Fruit fly (Drosophila melanogaster) whole organism, embryonic: ENCODE results near the gene CG6937.

Source experiments
- Bgb ChIP-seq: fragments of 200-800 bp; sonication (Bioruptor generic); IDR thresholded peaks from 2 replicates; pipeline ENCODE4 v1.3.6; 2022; ENCODE audit warnings: missing biosample characterization, missing genetic modification characterization; ENCODE audit not compliant: partially characterized antibody
- CG10209 ChIP-seq: fragments of 200-800 bp; sonication (Bioruptor generic); optimal IDR thresholded peaks from 3 replicates; lab custom pipeline; 2017; ENCODE audit warnings: missing biosample characterization, mild to moderate bottlenecking, missing genetic modification characterization, missing genetic modification reagents
- CG12942 ChIP-seq: fragments of 200-800 bp; sonication (Bioruptor generic); optimal IDR thresholded peaks from 3 replicates; lab custom pipeline; 2016; ENCODE audit warnings: missing biosample characterization, missing genetic modification characterization
- CG15269 ChIP-seq: fragments of 200-800 bp; sonication (Bioruptor generic); optimal IDR thresholded peaks from 2 replicates; lab custom pipeline; 2018; ENCODE audit warnings: missing biosample characterization, mild to moderate bottlenecking, missing genetic modification characterization, moderate library complexity
- CG1529 ChIP-seq: fragments of 200-800 bp; sonication (Bioruptor generic); optimal IDR thresholded peaks from 3 replicates; lab custom pipeline; 2018; ENCODE audit warnings: missing biosample characterization, missing genetic modification characterization
- CG15601 ChIP-seq: fragments of 200-800 bp; sonication (Bioruptor generic); optimal IDR thresholded peaks from 3 replicates; lab custom pipeline; 2019; ENCODE audit warnings: missing biosample characterization, mild to moderate bottlenecking, missing genetic modification characterization, moderate library complexity
- CG16779 ChIP-seq: fragments of 200-800 bp; sonication (Bioruptor generic); IDR thresholded peaks from 2 replicates; pipeline ENCODE4 v1.3.6; 2022; ENCODE audit warnings: missing biosample characterization, missing genetic modification characterization
- CG18764 ChIP-seq: fragments of 200-800 bp; sonication (Bioruptor generic); optimal IDR thresholded peaks from 3 replicates; lab custom pipeline; 2016; ENCODE audit warnings: missing biosample characterization, missing genetic modification characterization
- CG2199 ChIP-seq: fragments of 200-800 bp; sonication (Bioruptor generic); IDR thresholded peaks from 3 replicates; pipeline ENCODE4 v1.3.6; 2022; ENCODE audit warnings: missing biosample characterization, missing genetic modification characterization
- CG32772 ChIP-seq: fragments of 200-800 bp; sonication (Bioruptor generic); IDR thresholded peaks from 2 replicates; pipeline ENCODE4 v1.3.6; 2022; ENCODE audit warnings: missing biosample characterization, missing genetic modification characterization
- CG34224 ChIP-seq: fragments of 200-800 bp; sonication (Bioruptor generic); IDR thresholded peaks from 3 replicates; pipeline ENCODE4 v1.3.6; 2022; ENCODE audit warnings: missing biosample characterization, missing genetic modification characterization; ENCODE audit not compliant: partially characterized antibody
- CG3847 ChIP-seq: fragments of 200-800 bp; sonication (Bioruptor generic); IDR thresholded peaks from 2 replicates; pipeline ENCODE4 v1.3.6; 2022; ENCODE audit warnings: missing biosample characterization, missing genetic modification characterization
- CG6254 ChIP-seq: fragments of 200-800 bp; sonication (Bioruptor generic); optimal IDR thresholded peaks from 3 replicates; lab custom pipeline; 2017; ENCODE audit warnings: mild to moderate bottlenecking, missing biosample characterization, missing genetic modification reagents, missing genetic modification characterization
- CG6272 ChIP-seq: fragments of 200-800 bp; sonication (Bioruptor generic); IDR thresholded peaks from 2 replicates; pipeline ENCODE4 v1.3.6; 2022; ENCODE audit warnings: missing biosample characterization, missing genetic modification characterization
- CG6683 ChIP-seq: fragments of 200-800 bp; sonication (Bioruptor generic); optimal IDR thresholded peaks from 2 replicates; lab custom pipeline; 2017; ENCODE audit warnings: missing biosample characterization, mild to moderate bottlenecking, missing genetic modification characterization, missing genetic modification reagents
- CG6689 ChIP-seq: fragments of 200-800 bp; sonication (Bioruptor generic); IDR thresholded peaks from 2 replicates; pipeline ENCODE4 v1.3.6; 2022; ENCODE audit warnings: missing biosample characterization, missing genetic modification characterization
- CG7786 ChIP-seq: fragments of 200-800 bp; sonication (Bioruptor generic); optimal IDR thresholded peaks from 2 replicates; lab custom pipeline; 2016; ENCODE audit warnings: missing biosample characterization, missing genetic modification characterization
- CG7839 ChIP-seq: fragments of 200-800 bp; sonication (Bioruptor generic); optimal IDR thresholded peaks from 3 replicates; lab custom pipeline; 2018; ENCODE audit warnings: missing biosample characterization, mild to moderate bottlenecking, missing genetic modification characterization, moderate library complexity
- CG7928 ChIP-seq: fragments of 200-800 bp; sonication (Bioruptor generic); optimal IDR thresholded peaks from 2 replicates; lab custom pipeline; 2017; ENCODE audit warnings: missing biosample characterization, mild to moderate bottlenecking, missing genetic modification characterization
- CG8478 ChIP-seq: fragments of >200 bp; optimal IDR thresholded peaks from 2 replicates; lab custom pipeline; 2018
- CTCF ChIP-seq: fragments of 200-800 bp; sonication (Bioruptor generic); optimal IDR thresholded peaks from 2 replicates; lab custom pipeline; 2017; ENCODE audit warnings: missing biosample characterization, mild to moderate bottlenecking, missing genetic modification characterization, moderate library complexity
- Fer3 ChIP-seq: fragments of 200-800 bp; sonication (Bioruptor generic); optimal IDR thresholded peaks from 2 replicates; lab custom pipeline; 2018; ENCODE audit warnings: missing biosample characterization, mild to moderate bottlenecking, missing genetic modification characterization, moderate library complexity
- HHEX ChIP-seq: fragments of 200-800 bp; sonication (Bioruptor generic); optimal IDR thresholded peaks from 3 replicates; lab custom pipeline; 2017; ENCODE audit warnings: missing biosample characterization, mild to moderate bottlenecking, missing genetic modification characterization, missing genetic modification reagents
- Hey ChIP-seq: fragments of 200-800 bp; sonication (Bioruptor generic); optimal IDR thresholded peaks from 3 replicates; lab custom pipeline; 2018; ENCODE audit warnings: missing biosample characterization, mild to moderate bottlenecking, missing genetic modification characterization
- HmgZ ChIP-seq: fragments of 200-800 bp; sonication (Bioruptor generic); optimal IDR thresholded peaks from 2 replicates; lab custom pipeline; 2018; ENCODE audit warnings: missing biosample characterization, mild to moderate bottlenecking, missing genetic modification characterization
- NK7.1 ChIP-seq: fragments of 200-800 bp; sonication (Bioruptor generic); optimal IDR thresholded peaks from 3 replicates; lab custom pipeline; 2016; ENCODE audit warnings: missing biosample characterization, missing genetic modification characterization
- Opbp ChIP-seq: fragments of 200-800 bp; sonication (Bioruptor generic); IDR thresholded peaks from 3 replicates; pipeline ENCODE4 v1.3.6; 2022; ENCODE audit warnings: missing biosample characterization, missing genetic modification characterization; ENCODE audit not compliant: partially characterized antibody
- PHDP ChIP-seq: fragments of 200-800 bp; sonication (Bioruptor generic); optimal IDR thresholded peaks from 3 replicates; lab custom pipeline; 2018; ENCODE audit warnings: missing biosample characterization, mild to moderate bottlenecking, missing genetic modification characterization, moderate library complexity
- Ssrp ChIP-seq: fragments of 200-800 bp; sonication (Bioruptor generic); optimal IDR thresholded peaks from 2 replicates; lab custom pipeline; 2018; ENCODE audit warnings: missing biosample characterization, mild to moderate bottlenecking, missing genetic modification characterization, moderate library complexity
- Stat92E ChIP-seq, 3 experiments: fragments of >200 bp in 2 of 3; fragments of 200-800 bp in 1 of 3; sonication (Bioruptor generic) in 1 of 3; optimal IDR thresholded peaks; 2 replicates each; lab custom pipeline; 2017 to 2019; ENCODE audit warnings: missing biosample characterization in 3 of 3, missing genetic modification characterization in 3 of 3, mild to moderate bottlenecking in 1 of 3, moderate library complexity in 1 of 3
- Vsx1 ChIP-seq: fragments of 200-800 bp; sonication (Bioruptor generic); optimal IDR thresholded peaks from 2 replicates; lab custom pipeline; 2017; ENCODE audit warnings: missing biosample characterization, mild to moderate bottlenecking, missing genetic modification characterization, missing genetic modification reagents
- YL-1 ChIP-seq: fragments of 200-800 bp; sonication (Bioruptor generic); optimal IDR thresholded peaks from 3 replicates; lab custom pipeline; 2017; ENCODE audit warnings: missing biosample characterization, mild to moderate bottlenecking, missing genetic modification characterization
- da ChIP-seq: fragments of 200-800 bp; sonication (Bioruptor generic); optimal IDR thresholded peaks from 2 replicates; lab custom pipeline; 2016; ENCODE audit warnings: missing biosample characterization, missing genetic modification characterization
- dpn ChIP-seq, 2 experiments: fragments of 200-800 bp; sonication (Bioruptor generic); optimal IDR thresholded peaks; 3 replicates each; lab custom pipeline; 2016; ENCODE audit warnings: missing biosample characterization in 2 of 2, missing genetic modification characterization in 2 of 2
- esg ChIP-seq: fragments of 200-800 bp; sonication (Bioruptor generic); conservative IDR thresholded peaks from 2 replicates; pipeline ENCODE4 v1.3.6; 2022; ENCODE audit warnings: missing biosample characterization, missing genetic modification characterization
- exex ChIP-seq: fragments of 200-800 bp; sonication (Bioruptor generic); optimal IDR thresholded peaks from 4 replicates; lab custom pipeline; 2018; ENCODE audit warnings: missing biosample characterization, mild to moderate bottlenecking, missing genetic modification characterization, moderate library complexity
- ftz-f1 ChIP-seq: fragments of 200-800 bp; sonication (Bioruptor generic); optimal IDR thresholded peaks from 2 replicates; lab custom pipeline; 2016; ENCODE audit warnings: missing biosample characterization, missing genetic modification characterization
- grau ChIP-seq: fragments of 200-800 bp; optimal IDR thresholded peaks from 3 replicates; lab custom pipeline; 2019; ENCODE audit warnings: missing biosample characterization, mild to moderate bottlenecking, missing genetic modification characterization, moderate library complexity
- gt ChIP-seq: fragments of 200-800 bp; sonication (Bioruptor generic); IDR thresholded peaks from 2 replicates; pipeline ENCODE4 v1.3.6; 2022; ENCODE audit warnings: missing biosample characterization, missing genetic modification characterization
- hth ChIP-seq: fragments of >200 bp; optimal IDR thresholded peaks from 2 replicates; lab custom pipeline; 2017; ENCODE audit warnings: inconsistent platforms
- inv ChIP-seq: fragments of 200-800 bp; sonication (Bioruptor generic); IDR thresholded peaks from 2 replicates; pipeline ENCODE4 v1.3.6; 2022; ENCODE audit warnings: missing biosample characterization, missing genetic modification characterization; ENCODE audit not compliant: partially characterized antibody
- jigr1 ChIP-seq: fragments of 200-800 bp; sonication (Bioruptor generic); IDR thresholded peaks from 3 replicates; pipeline ENCODE4 v1.3.6; 2022; ENCODE audit warnings: missing biosample characterization, missing genetic modification characterization
- kay ChIP-seq: fragments of 200-800 bp; sonication (Bioruptor generic); optimal IDR thresholded peaks from 2 replicates; lab custom pipeline; 2016; ENCODE audit warnings: missing biosample characterization, missing genetic modification characterization
- otp ChIP-seq: fragments of 200-800 bp; sonication (Bioruptor generic); IDR thresholded peaks from 3 replicates; pipeline ENCODE4, ENCODE4 v1.3.6; 2022; ENCODE audit warnings: missing biosample characterization, missing genetic modification characterization
- run ChIP-seq: fragments of 200-800 bp; sonication (Bioruptor generic); optimal IDR thresholded peaks from 3 replicates; lab custom pipeline; 2018; ENCODE audit warnings: missing biosample characterization, mild to moderate bottlenecking, missing genetic modification characterization
- schlank ChIP-seq: fragments of 200-800 bp; sonication (Bioruptor generic); optimal IDR thresholded peaks from 2 replicates; lab custom pipeline; 2018; ENCODE audit warnings: missing biosample characterization, mild to moderate bottlenecking, missing genetic modification characterization
- sens ChIP-seq: fragments of 200-800 bp; sonication (Bioruptor generic); peaks from one replicate; lab custom pipeline; 2016; ENCODE audit warnings: missing biosample characterization, missing genetic modification characterization
- slou ChIP-seq: fragments of 200-800 bp; sonication (Bioruptor generic); optimal IDR thresholded peaks from 3 replicates; lab custom pipeline; 2016; ENCODE audit warnings: missing biosample characterization, missing genetic modification characterization
- tin ChIP-seq: fragments of 200-800 bp; sonication (Bioruptor generic); optimal IDR thresholded peaks from 3 replicates; lab custom pipeline; 2016; ENCODE audit warnings: missing biosample characterization, missing genetic modification characterization
- unc-4 ChIP-seq: fragments of 200-800 bp; sonication (Bioruptor generic); IDR thresholded peaks from 2 replicates; pipeline ENCODE4 v1.3.6; 2022; ENCODE audit warnings: missing biosample characterization, missing genetic modification characterization; ENCODE audit not compliant: partially characterized antibody
- zen ChIP-seq: fragments of 200-800 bp; sonication (Bioruptor generic); optimal IDR thresholded peaks from 3 replicates; lab custom pipeline; 2018; ENCODE audit warnings: missing biosample characterization, mild to moderate bottlenecking, missing genetic modification characterization, moderate library complexity

Gene CG6937

DNA sequence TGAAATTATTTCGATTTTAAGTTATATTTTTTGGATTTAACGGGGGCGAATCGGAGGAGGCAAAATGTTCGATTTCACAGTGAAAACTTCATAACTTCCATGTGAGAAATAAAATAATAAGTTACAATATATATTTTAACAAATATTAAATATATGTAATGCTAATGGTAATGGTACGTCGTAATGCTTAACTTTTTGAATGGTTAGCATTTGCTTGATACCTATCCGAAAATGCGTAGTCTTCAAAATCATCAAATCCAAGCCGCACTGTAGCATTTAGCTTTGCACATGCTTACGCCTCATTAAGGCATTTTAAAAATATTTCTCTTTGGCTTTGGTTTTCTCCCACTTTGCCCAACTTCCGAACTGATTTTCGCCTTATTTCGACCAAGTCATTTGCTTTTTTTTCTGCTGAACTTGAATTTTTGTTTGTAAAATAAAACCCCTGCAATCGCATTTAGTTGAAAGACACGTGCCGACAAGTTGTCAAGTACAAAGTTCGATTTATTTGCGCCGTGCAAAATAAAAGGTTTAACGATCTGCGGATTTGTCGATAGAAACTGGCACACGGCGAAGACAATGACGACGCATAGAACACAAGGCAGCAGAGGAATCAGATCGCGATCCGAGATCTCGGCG, 41.7 kb upstream of the CG6937 start (continued):
- TF ChIP-seq kay (GFP tag; lab: Kevin White, UChicago) (no peak), CG15269 (tag; lab: Kevin White, UChicago) (peak; percentile 58), Bgb (GFP tag; lab: Robert Waterston, UW) (no peak), esg (GFP tag; lab: Robert Waterston, UW) (0 out of 2 replicates have a peak, but pooled peaks have one; percentile 20), Ssrp (no peak), CG2199 (GFP tag; lab: Robert Waterston, UW) (no peak), CG10209 (peak; percentile 13), tin (GFP tag; lab: Kevin White, UChicago) (no peak), run (tag; lab: Kevin White, UChicago) (no peak), CG6272 (GFP tag; lab: Robert Waterston, UW) (no peak), CG16779 (GFP tag; lab: Robert Waterston, UW) (no peak), sens (peak; percentile 70), CG32772 (GFP tag; lab: Robert Waterston, UW) (0 out of 2 replicates have a peak, but pooled peaks have one; percentile 22), CTCF (GFP tag; lab: Kevin White, UChicago) (no peak), CG1529 (GFP tag; lab: Kevin White, UChicago) (no peak), Opbp (GFP tag; lab: Robert Waterston, UW) (no peak), unc-4 (no peak), dpn (GFP tag; optimal IDR thresholded peaks at IDR 0.05; lab: Kevin White, UChicago) (peak in 1 of 2 experiments; percentile 22), CG7839 (tag; lab: Kevin White, UChicago) (peak; percentile 31), slou (no peak), CG34224 (GFP tag; lab: Robert Waterston, UW) (no peak), CG6689 (GFP tag; lab: Robert Waterston, UW) (no peak), gt (no peak), ftz-f1 (no peak), HmgZ (tag; lab: Kevin White, UChicago) (no peak), CG18764 (GFP tag; lab: Kevin White, UChicago) (no peak), otp (GFP tag; lab: Robert Waterston, UW) (no peak), jigr1 (GFP tag; lab: Robert Waterston, UW) (no peak), PHDP (tag; lab: Kevin White, UChicago) (no peak), zen (tag; lab: Kevin White, UChicago) (no peak), CG3847 (no peak), CG15601 (tag; lab: Kevin White, UChicago) (no peak), Fer3 (no peak), Hey (no peak), schlank (tag; lab: Kevin White, UChicago) (no peak), CG6683 (no peak), CG12942 (GFP tag; lab: Kevin White, UChicago) (no peak), Stat92E (GFP tag; optimal IDR thresholded peaks at IDR 0.05; lab: Kevin White, UChicago) (no peak), exex (tag; lab: Kevin White, UChicago) (no peak), CG7928 (GFP tag; lab: Kevin White, UChicago) (no peak), YL-1 (GFP tag; lab: Kevin White, UChicago) (no peak), grau (tag; lab: Kevin White, UChicago) (peak; percentile 72), hth (lab: Kevin White, UChicago) (no peak), NK7.1 (no peak), CG8478 (no peak), HHEX (peak; percentile 28), da (GFP tag; lab: Kevin White, UChicago) (no peak), CG6254 (GFP tag; lab: Kevin White, UChicago) (no peak), CG7786 (GFP tag; lab: Kevin White, UChicago) (no peak), Vsx1 (GFP tag; lab: Kevin White, UChicago) (no peak), inv (GFP tag; lab: Robert Waterston, UW) (no peak)
